Fruit fly (Drosophila melanogaster) whole organism, adult: ENCODE measurements around the gene Ankrd49.

Source experiments
- CG11617 ChIP-seq: fragments of 200-800 bp; sonication (Bioruptor generic); optimal IDR thresholded peaks from 2 replicates; lab custom pipeline; 2017; ENCODE audit warnings: mild to moderate bottlenecking, missing biosample characterization, missing genetic modification reagents, missing genetic modification characterization
- CG12768 ChIP-seq: fragments of 200-800 bp; sonication (Bioruptor generic); optimal IDR thresholded peaks from 2 replicates; lab custom pipeline; 2017; ENCODE audit warnings: missing biosample characterization, missing genetic modification characterization, mild to moderate bottlenecking, moderate library complexity, missing genetic modification reagents
- CG14711 ChIP-seq: fragments of 200-800 bp; sonication (Bioruptor generic); optimal IDR thresholded peaks from 2 replicates; lab custom pipeline; 2018; ENCODE audit warnings: missing biosample characterization, mild to moderate bottlenecking, missing genetic modification characterization, moderate library complexity
- CG1620 ChIP-seq: fragments of 200-800 bp; sonication (Bioruptor generic); optimal IDR thresholded peaks from 2 replicates; lab custom pipeline; 2016; ENCODE audit warnings: missing biosample characterization, missing genetic modification characterization
- CG33017 ChIP-seq: fragments of 200-800 bp; sonication (Bioruptor generic); optimal IDR thresholded peaks from 2 replicates; lab custom pipeline; 2018; ENCODE audit warnings: missing biosample characterization, mild to moderate bottlenecking, missing genetic modification characterization, moderate library complexity
- CG5204 ChIP-seq: fragments of 200-800 bp; sonication (Bioruptor generic); optimal IDR thresholded peaks from 2 replicates; lab custom pipeline; 2016; ENCODE audit warnings: missing biosample characterization, missing genetic modification characterization
- CG7045 ChIP-seq: fragments of 200-800 bp; sonication (Bioruptor generic); optimal IDR thresholded peaks from 2 replicates; lab custom pipeline; 2017; ENCODE audit warnings: missing biosample characterization, mild to moderate bottlenecking, missing genetic modification characterization
- CG7101 ChIP-seq: fragments of 200-800 bp; sonication (Bioruptor generic); optimal IDR thresholded peaks from 2 replicates; lab custom pipeline; 2018; ENCODE audit warnings: missing biosample characterization, mild to moderate bottlenecking, missing genetic modification characterization, moderate library complexity
- Clk ChIP-seq: fragments of 200-800 bp; sonication (Bioruptor generic); optimal IDR thresholded peaks from 2 replicates; lab custom pipeline; 2017; ENCODE audit warnings: missing biosample characterization, missing genetic modification characterization
- Crg-1 ChIP-seq: fragments of 200-800 bp; sonication (Bioruptor generic); optimal IDR thresholded peaks from 2 replicates; lab custom pipeline; 2016; ENCODE audit warnings: missing biosample characterization, missing genetic modification characterization
- Hr96 ChIP-seq: fragments of 200-800 bp; sonication (Bioruptor generic); optimal IDR thresholded peaks from 2 replicates; lab custom pipeline; 2016; ENCODE audit warnings: missing biosample characterization, missing genetic modification characterization
- Mnt ChIP-seq: fragments of 200-800 bp; sonication (Bioruptor generic); optimal IDR thresholded peaks from 2 replicates; lab custom pipeline; 2016; ENCODE audit warnings: missing biosample characterization, mild to moderate bottlenecking, missing genetic modification characterization
- bab1 ChIP-seq: fragments of 200-800 bp; sonication (Bioruptor generic); optimal IDR thresholded peaks from 3 replicates; lab custom pipeline; 2019; ENCODE audit warnings: missing biosample characterization, mild to moderate bottlenecking, missing genetic modification characterization, moderate library complexity
- cic ChIP-seq: fragments of 200-800 bp; sonication (Bioruptor generic); optimal IDR thresholded peaks from 2 replicates; lab custom pipeline; 2017; ENCODE audit warnings: missing biosample characterization, mild to moderate bottlenecking, missing genetic modification characterization, moderate library complexity
- cnc ChIP-seq, 2 experiments: fragments of >200 bp; optimal IDR thresholded peaks; 2 replicates each; lab custom pipeline; 2017
- kay ChIP-seq: fragments of 200-800 bp; sonication (Bioruptor generic); peaks from one replicate; lab custom pipeline; 2016; ENCODE audit warnings: missing biosample characterization, missing genetic modification characterization, borderline replicate concordance
- ovo ChIP-seq: fragments of 200-800 bp; sonication (Bioruptor generic); optimal IDR thresholded peaks from 2 replicates; lab custom pipeline; 2016; ENCODE audit warnings: missing biosample characterization, missing genetic modification characterization
- pad ChIP-seq: fragments of 200-800 bp; sonication (Bioruptor generic); optimal IDR thresholded peaks from 3 replicates; lab custom pipeline; 2017; ENCODE audit warnings: missing biosample characterization, missing genetic modification characterization, mild to moderate bottlenecking, moderate library complexity, missing genetic modification reagents
- tj ChIP-seq: fragments of 200-800 bp; sonication (Bioruptor generic); optimal IDR thresholded peaks from 3 replicates; lab custom pipeline; 2017; ENCODE audit warnings: missing biosample characterization, mild to moderate bottlenecking, missing genetic modification characterization, moderate library complexity
- toe ChIP-seq: fragments of 200-800 bp; sonication (Bioruptor generic); optimal IDR thresholded peaks from 2 replicates; lab custom pipeline; 2016; ENCODE audit warnings: missing biosample characterization, missing genetic modification characterization

The Ankrd49 gene

DNA sequence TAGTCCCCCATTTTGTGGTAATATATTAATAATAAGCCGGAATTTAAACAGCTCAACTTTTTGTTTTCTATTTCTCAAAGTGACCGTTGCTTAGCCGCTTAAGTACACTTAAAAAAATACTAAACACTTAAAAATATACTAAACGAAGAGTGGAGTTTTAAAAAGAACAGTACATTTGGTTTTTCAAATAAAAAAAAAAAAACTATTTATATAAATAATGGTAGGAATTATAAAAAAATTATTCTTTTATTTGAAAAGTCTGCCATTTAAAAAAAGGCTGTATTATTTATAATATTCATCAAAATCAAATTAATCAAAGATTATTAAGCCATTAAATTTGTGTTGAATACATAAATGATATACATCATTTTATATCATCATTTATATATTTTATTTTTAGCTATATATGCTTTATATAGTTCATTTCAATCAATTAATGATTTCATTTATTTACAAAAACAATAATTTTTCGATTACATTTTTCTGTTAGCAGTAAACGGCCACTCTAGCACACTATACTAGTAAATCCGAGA lies at the start of gene Ankrd49, which contains the start of gene NC2beta:
Ankrd49 (minus strand) TSS at position 101 of the 533 bp plus-strand sequence.
NC2beta (plus strand) TSS at position 483 of the 533 bp plus-strand sequence.
- no peak for TF ChIP-seq kay (GFP tag; lab: Kevin White, UChicago)
- no peak for TF ChIP-seq CG12768 (GFP tag; lab: Kevin White, UChicago)
- no peak for TF ChIP-seq CG5204 (GFP tag; lab: Kevin White, UChicago)
- TF ChIP-seq bab1 (GFP tag; lab: Kevin White, UChicago): no peak
- no peak for TF ChIP-seq cic (GFP tag; lab: Kevin White, UChicago)
- no peak for TF ChIP-seq tj (GFP tag; lab: Kevin White, UChicago)
- no peak for TF ChIP-seq CG1620
- TF ChIP-seq Crg-1 (GFP tag; lab: Kevin White, UChicago): no peak
- no peak for TF ChIP-seq Mnt (GFP tag; lab: Kevin White, UChicago)
- no peak for TF ChIP-seq CG11617
- TF ChIP-seq CG33017 (tag; lab: Kevin White, UChicago): no peak
- TF ChIP-seq Hr96 (GFP tag; lab: Kevin White, UChicago): no peak
- no peak for TF ChIP-seq CG7101 (tag; lab: Kevin White, UChicago)
- TF ChIP-seq CG14711 (tag; lab: Kevin White, UChicago): no peak
- no peak for TF ChIP-seq cnc (optimal IDR thresholded peaks at IDR 0.05; lab: Kevin White, UChicago)

DNA sequence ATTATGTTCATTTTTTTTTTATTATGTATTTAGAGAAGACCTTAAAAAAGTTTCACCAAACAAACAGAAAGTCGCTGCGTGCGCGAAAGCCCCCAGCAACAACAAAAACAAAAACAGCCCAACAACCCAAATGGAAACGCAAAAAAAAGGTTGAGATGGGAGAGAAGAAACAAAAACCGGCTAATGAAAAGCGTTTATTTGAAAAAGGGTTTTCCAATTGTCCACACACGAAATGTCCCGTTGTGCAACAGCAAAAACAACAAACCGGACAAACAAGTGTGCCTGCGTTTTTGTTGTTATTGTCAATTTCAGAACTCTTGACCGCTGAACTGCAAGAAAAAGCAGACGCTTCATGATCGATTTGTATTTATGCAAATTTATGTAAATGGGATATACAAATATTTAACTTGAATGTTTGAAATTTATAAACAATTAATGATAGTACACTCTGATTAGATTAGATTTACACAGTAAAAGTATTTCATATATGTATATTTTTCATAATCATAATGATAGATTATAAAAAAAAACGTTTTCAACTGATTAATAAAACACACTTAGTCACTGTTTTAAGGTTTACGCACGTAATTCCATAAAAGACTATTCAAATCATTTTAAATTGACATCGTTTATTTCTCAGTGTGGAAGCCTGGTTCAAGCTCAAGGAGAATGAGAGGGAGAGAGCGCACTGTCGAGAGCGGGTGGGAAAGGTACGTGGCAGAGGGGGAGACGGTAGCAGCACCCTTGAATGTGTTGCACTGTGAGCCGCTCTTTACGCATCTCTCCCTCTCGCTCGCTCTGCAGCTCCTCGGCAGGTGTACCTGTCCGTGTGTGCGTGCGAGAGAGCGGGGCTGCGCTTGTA lies 49.4 kb upstream of the Ankrd49 start:
- TF ChIP-seq CG5204 (GFP tag; lab: Kevin White, UChicago): no peak
- TF ChIP-seq Hr96 (GFP tag; lab: Kevin White, UChicago): peak; percentile 19
- TF ChIP-seq tj (GFP tag; lab: Kevin White, UChicago): peak; percentile 7
- no peak for TF ChIP-seq Crg-1 (GFP tag; lab: Kevin White, UChicago)
- peak; percentile 30 for TF ChIP-seq Mnt (GFP tag; lab: Kevin White, UChicago)
- TF ChIP-seq CG7045: peak; percentile 54
- no peak for TF ChIP-seq cic (GFP tag; lab: Kevin White, UChicago)
- TF ChIP-seq kay (GFP tag; lab: Kevin White, UChicago): peak; percentile 66
- peak; percentile 56 for TF ChIP-seq CG12768 (GFP tag; lab: Kevin White, UChicago)
- peak; percentile 21 for TF ChIP-seq ovo (GFP tag; lab: Kevin White, UChicago)
- no peak for TF ChIP-seq cnc (optimal IDR thresholded peaks at IDR 0.05; lab: Kevin White, UChicago)
- peak; percentile 25 for TF ChIP-seq toe (GFP tag; lab: Kevin White, UChicago)
- no peak for TF ChIP-seq Clk (GFP tag; lab: Kevin White, UChicago)
- TF ChIP-seq CG14711 (tag; lab: Kevin White, UChicago): peak; percentile 56
- peak; percentile 40 for TF ChIP-seq CG11617
- peak; percentile 30 for TF ChIP-seq bab1 (GFP tag; lab: Kevin White, UChicago)
- peak; percentile 48 for TF ChIP-seq CG7101 (tag; lab: Kevin White, UChicago)
- peak; percentile 91 for TF ChIP-seq pad (GFP tag; lab: Kevin White, UChicago)
- no peak for TF ChIP-seq CG1620
- TF ChIP-seq CG33017 (tag; lab: Kevin White, UChicago): no peak

DNA sequence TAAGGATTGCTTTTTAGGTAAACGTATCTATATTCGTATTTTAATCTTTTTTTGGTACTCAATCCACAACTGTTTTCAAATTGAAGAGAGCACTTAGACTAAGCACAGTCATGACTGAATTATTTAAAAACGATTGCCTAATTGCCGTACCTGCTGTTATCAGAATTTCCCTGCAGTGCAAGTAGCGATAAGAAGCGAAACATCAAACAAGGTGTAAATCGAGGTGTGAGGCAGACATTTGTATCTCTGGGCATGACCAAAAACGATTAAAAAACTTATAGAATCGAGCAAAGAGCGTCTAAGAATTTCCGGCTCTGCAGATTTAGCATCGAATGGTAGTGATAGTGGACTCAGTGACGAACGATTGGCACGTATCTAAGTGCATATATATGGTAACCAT lies 47.9 kb upstream of the Ankrd49 start:
- no peak for TF ChIP-seq Clk (GFP tag; lab: Kevin White, UChicago)
- TF ChIP-seq CG7101 (tag; lab: Kevin White, UChicago): no peak
- TF ChIP-seq CG1620: no peak
- no peak for TF ChIP-seq toe (GFP tag; lab: Kevin White, UChicago)
- no peak for TF ChIP-seq CG14711 (tag; lab: Kevin White, UChicago)
- no peak for TF ChIP-seq kay (GFP tag; lab: Kevin White, UChicago)
- no peak for TF ChIP-seq cic (GFP tag; lab: Kevin White, UChicago)
- TF ChIP-seq Hr96 (GFP tag; lab: Kevin White, UChicago): no peak
- no peak for TF ChIP-seq Mnt (GFP tag; lab: Kevin White, UChicago)
- TF ChIP-seq pad (GFP tag; lab: Kevin White, UChicago): no peak
- no peak for TF ChIP-seq Crg-1 (GFP tag; lab: Kevin White, UChicago)
- TF ChIP-seq ovo (GFP tag; lab: Kevin White, UChicago): no peak
- no peak for TF ChIP-seq CG12768 (GFP tag; lab: Kevin White, UChicago)
- TF ChIP-seq CG7045: no peak
- TF ChIP-seq CG5204 (GFP tag; lab: Kevin White, UChicago): no peak

DNA sequence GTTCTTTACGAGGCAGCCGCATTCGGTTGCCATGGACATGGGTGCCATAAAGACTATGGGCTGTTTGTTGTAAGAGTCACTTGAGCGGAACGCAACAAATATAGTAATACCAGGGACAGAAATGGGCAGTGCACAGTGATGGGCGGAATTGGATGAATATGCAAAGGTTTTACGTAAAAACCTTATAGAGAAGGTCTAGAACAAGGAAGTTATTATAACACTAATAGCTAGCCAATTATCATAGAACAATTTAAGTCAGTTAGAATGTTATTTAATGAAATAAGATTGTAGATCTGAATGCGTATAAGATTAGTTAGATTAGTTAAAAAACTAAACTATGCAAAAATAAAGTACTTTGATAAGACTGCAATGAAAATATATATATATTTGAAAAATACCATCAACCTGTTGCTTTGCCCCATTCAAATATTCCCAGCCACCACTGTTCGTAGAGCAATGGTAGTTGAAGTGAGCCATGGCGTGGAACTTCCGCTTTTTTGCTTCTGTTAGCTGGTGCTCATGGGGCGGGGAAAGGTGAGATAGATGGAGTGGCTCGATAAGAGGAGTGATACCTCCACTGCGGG lies 45.7 kb upstream of the Ankrd49 start:
- no peak for TF ChIP-seq CG12768 (GFP tag; lab: Kevin White, UChicago)
- no peak for TF ChIP-seq tj (GFP tag; lab: Kevin White, UChicago)
- no peak for TF ChIP-seq CG7101 (tag; lab: Kevin White, UChicago)

DNA sequence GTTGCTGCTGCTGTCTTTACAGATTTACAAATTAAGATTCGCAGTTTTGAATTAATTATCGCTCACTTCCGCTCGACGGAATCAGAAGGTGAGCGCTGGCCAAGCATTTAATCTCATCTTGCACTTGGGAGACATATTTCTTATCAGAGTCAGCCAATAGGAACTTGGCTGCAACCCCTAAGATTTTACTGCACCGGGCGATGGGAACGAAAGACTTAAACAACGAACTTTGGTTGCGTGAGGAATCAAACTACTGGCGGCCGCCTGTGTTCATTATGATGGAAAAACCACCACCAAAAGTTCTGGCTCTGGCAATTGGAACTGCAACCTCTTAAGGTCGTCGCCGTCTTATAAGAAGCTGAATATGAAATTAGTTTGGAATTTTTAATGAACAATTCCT lies 36.5 kb upstream of the Ankrd49 start:
- TF ChIP-seq Crg-1 (GFP tag; lab: Kevin White, UChicago) (no peak), cic (GFP tag; lab: Kevin White, UChicago) (no peak), CG7101 (tag; lab: Kevin White, UChicago) (no peak), ovo (GFP tag; lab: Kevin White, UChicago) (no peak), CG7045 (no peak), Hr96 (GFP tag; lab: Kevin White, UChicago) (no peak), CG5204 (GFP tag; lab: Kevin White, UChicago) (no peak)
